Fruit fly (Drosophila melanogaster): ENCODE measurements around the gene CG13248.

CG13248 gene

DNA sequence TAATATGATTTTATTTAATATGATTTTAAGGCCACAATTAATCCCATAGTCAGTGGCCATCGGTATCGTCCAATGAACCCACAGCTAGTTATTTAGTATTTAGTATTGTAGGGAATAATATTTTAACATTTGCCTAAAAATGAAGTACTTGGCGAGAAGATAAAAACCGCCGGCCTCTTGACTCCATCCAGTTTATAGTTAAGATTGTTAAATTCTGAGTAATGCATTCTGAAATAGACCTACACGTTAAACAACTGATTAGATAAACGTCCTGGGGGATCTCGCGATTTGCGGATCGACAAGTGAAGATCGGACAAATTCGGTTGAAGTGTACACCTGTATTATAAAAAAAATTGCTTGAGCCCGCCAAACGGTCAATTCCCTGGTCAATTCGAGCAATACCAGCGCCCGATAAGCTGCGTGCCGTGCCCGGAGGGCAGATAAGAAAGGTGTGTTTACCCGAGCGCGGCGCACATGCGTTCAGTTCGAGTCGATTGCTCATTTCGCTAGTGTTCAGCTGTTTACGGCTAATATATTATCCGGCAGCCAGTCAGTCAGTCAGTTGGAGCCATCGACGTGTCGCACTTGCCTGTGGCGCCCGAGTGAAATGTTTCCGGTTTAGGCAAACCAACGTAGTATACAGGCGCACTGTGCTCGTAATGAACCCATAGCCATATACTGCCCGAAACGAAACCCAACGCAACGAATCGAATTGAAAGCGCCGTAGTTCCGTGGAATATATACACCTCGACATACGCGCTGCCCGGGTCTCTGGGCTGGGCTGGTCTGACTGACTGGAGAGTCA is 23.1 kb downstream of the CG13248 start:
- no peak for TF ChIP-seq ttk (optimal IDR thresholded peaks at IDR 0.05)
- TF ChIP-seq psq (optimal IDR thresholded peaks at IDR 0.05) = no peak

dm6 chr3L:20385969-20386370 is 24.4 kb downstream of the CG13248 start:
- TF ChIP-seq h (optimal IDR thresholded peaks at IDR 0.05) (no peak), ttk (optimal IDR thresholded peaks at IDR 0.05) (no peak), Sin3A (optimal IDR thresholded peaks at IDR 0.05) (no peak), Myc (optimal IDR thresholded peaks at IDR 0.05) (no peak), insv (optimal IDR thresholded peaks at IDR 0.05) (no peak), psq (optimal IDR thresholded peaks at IDR 0.05) (no peak)

DNA sequence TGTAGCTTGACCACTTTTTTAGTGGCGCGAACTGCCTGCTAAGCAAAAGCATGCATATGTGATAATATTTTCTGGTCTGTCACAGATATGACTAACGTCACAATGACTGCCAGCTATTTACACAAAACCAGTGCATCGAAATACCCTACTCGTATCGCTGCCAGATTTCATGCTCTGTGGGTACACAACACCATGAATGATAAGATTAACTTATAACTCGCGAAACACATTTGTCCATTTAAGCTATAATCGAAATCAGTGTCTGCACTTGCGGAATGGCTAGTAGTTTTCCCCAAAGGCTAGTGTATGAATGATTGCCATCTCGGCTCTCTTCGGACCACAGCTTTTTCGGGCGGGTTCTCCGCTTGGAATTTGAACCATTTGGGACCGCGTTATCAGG is 25.0 kb downstream of the CG13248 start:
- TF ChIP-seq h (optimal IDR thresholded peaks at IDR 0.05) (no peak), psq (optimal IDR thresholded peaks at IDR 0.05) (no peak), Myc (optimal IDR thresholded peaks at IDR 0.05) (no peak), insv (optimal IDR thresholded peaks at IDR 0.05) (no peak), ttk (optimal IDR thresholded peaks at IDR 0.05) (no peak), Sin3A (optimal IDR thresholded peaks at IDR 0.05) (no peak)

DNA sequence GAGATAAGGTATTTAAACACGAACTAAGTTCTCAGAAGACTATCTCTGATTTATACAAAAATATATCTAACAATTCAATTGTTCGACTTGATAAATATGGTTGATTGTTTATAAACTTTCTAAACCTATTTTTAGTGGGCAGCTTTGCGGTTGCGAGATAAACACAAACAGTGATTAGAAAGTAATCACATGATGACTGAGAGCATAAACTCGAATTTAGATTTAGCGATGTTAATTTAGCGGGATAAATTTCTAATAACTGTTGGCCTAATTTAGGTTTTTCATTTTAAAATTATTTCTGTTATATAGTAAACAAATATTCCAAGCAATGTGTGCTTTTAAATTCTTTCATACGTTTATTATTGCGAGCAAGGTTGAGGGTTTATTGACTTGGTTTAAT is 25.4 kb downstream of the CG13248 start:
- TF ChIP-seq psq (optimal IDR thresholded peaks at IDR 0.05) = no peak
- no peak for TF ChIP-seq Myc (optimal IDR thresholded peaks at IDR 0.05)

DNA sequence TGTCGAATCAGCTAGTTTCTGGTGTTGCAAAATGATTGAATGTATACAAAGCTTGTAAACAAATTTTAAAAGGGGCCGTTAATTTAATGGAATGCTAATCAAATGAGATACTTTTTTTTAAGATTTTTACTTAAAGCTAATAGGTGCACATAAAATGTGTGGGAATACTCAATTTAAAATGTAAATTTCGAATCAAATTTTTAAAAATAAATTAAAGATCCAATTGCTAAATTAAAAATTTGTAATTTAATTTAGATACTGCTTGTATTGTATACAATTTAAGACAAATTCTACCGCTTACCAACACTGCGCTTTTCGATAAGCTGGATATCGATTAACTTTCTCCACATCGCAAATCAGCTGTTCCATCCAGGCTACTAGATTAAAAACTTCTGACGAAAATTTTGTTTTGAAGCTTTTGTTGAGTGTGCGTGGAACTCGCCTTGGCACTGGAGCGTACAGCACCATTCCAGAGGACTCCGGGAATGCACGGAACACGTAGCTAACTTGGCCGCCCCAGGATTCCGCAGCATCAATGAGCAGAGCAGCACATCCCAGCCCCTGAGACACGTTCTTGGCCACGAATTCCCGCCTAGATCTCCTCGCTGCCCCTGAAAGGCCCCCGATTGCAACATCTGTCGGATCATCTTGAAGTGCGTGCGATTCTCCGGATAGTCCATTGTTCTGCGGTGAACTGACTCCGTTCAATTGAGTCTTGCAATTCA is 26.1 kb downstream of the CG13248 start, which contains the start of the genes CG5498 and fbl:
Gene CG5498 (minus strand): TSS at position 24 of the 725 bp plus-strand sequence.
Gene fbl (plus strand): TSS at position 344 of the 725 bp plus-strand sequence.
- TF ChIP-seq psq (optimal IDR thresholded peaks at IDR 0.05) = no peak
- no peak for TF ChIP-seq Myc (optimal IDR thresholded peaks at IDR 0.05)
- TF ChIP-seq Sin3A (optimal IDR thresholded peaks at IDR 0.05) = no peak
- no peak for TF ChIP-seq ttk (optimal IDR thresholded peaks at IDR 0.05)
- no peak for TF ChIP-seq h (optimal IDR thresholded peaks at IDR 0.05)
- no peak for TF ChIP-seq insv (optimal IDR thresholded peaks at IDR 0.05)

DNA sequence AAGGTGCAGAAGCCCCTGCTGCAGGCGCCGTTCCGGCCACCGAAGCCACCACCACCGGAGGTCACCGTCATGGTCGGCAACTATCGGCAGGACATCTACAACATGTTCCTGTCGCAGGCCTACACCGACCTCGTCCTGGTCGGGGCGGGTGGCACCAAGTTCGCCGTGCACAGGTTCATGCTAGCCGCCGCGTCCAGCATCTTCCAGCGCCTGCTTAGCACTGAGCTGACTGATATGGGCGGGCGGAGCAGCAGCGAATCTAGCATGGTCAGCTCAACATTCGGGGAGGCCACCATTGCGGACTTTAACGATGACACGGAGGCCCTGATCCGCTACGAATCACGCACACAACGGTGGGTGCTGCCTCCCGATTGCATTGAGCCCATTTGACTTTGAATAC is 30.9 kb downstream of the CG13248 start:
- TF ChIP-seq ttk (optimal IDR thresholded peaks at IDR 0.05) = no peak

DNA sequence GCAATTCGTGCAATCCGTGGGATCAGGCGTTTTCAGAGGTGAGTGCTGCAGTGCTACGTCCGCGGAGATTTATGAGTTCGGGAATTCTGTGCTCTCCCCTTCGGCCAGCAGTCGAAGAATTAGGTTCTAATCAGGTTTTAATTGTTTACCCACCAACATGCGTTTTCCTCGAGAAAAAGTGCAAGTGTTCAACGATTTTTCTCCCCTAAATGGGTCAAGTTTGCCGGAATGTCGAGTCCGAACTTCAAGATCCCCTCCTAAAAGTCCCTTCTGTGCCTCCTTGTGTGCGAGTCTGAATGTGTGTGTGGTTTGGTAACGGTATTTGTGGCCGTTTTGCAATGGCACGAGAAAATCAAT is 33.8 kb downstream of the CG13248 start:
- no peak for TF ChIP-seq ttk (optimal IDR thresholded peaks at IDR 0.05)
- no peak for TF ChIP-seq Sin3A (optimal IDR thresholded peaks at IDR 0.05)
- TF ChIP-seq Myc (optimal IDR thresholded peaks at IDR 0.05) = no peak
- TF ChIP-seq h (optimal IDR thresholded peaks at IDR 0.05) = no peak
- no peak for TF ChIP-seq insv (optimal IDR thresholded peaks at IDR 0.05)
- TF ChIP-seq psq (optimal IDR thresholded peaks at IDR 0.05) = no peak

- TF ChIP-seq psq (optimal IDR thresholded peaks at IDR 0.05) = no peak
Measured at dm6 chr3L:20375878-20376563, 34.3 kb downstream of the CG13248 start, which contains the start of the genes Ide and RhoBTB. Gene Ide (minus strand): TSS chr3L:20375896. Gene RhoBTB (plus strand): TSS chr3L:20376242.

DNA sequence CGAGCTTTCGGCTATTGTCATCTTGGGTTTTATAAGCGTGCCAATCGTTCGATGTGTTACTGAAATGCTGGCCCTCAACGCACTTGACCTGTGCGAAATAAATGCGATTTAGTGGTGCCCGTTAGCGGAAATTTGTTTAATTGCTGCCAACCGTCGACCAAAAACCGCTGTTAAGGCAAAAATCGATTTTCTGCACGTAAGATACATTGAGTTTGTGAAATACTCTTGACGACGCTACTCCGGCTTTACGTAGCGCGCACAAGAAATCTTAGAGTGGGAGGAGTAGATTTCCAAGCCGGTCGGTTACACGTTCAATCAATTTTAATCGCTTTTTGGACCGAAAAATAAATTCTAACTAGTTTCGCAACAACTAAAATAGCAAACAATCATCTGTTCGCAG is 34.9 kb downstream of the CG13248 start:
- TF ChIP-seq psq (optimal IDR thresholded peaks at IDR 0.05) (no peak), Myc (optimal IDR thresholded peaks at IDR 0.05) (no peak), insv (optimal IDR thresholded peaks at IDR 0.05) (no peak), Sin3A (optimal IDR thresholded peaks at IDR 0.05) (no peak), h (optimal IDR thresholded peaks at IDR 0.05) (no peak), ttk (optimal IDR thresholded peaks at IDR 0.05) (no peak)

DNA sequence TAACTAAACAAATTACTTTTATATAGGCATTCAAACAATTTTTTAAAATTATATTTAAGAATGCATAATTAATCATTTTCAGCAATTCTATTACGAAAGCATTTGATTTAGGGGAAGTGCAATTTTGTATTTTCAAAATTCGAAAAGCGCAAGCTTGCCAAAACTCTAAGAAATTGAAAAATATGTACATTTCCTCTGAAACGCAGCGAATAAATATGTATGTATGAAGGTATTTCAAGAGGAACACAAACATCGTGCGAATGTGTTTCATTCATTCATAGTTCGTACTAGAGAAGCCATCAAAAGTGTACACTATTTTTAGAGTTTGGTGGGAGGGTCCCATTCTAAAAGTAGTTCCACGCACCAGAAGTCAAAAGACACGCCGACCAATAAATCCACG is 40.4 kb downstream of the CG13248 start, which contains the start of gene CG13247:
Gene CG13247 (plus strand): TSS at position 301 of the 400 bp plus-strand sequence.
- no peak for TF ChIP-seq insv (optimal IDR thresholded peaks at IDR 0.05)
- no peak for TF ChIP-seq h (optimal IDR thresholded peaks at IDR 0.05)
- TF ChIP-seq Myc (optimal IDR thresholded peaks at IDR 0.05) = no peak
- TF ChIP-seq ttk (optimal IDR thresholded peaks at IDR 0.05) = no peak
- TF ChIP-seq Sin3A (optimal IDR thresholded peaks at IDR 0.05) = no peak
- TF ChIP-seq psq (optimal IDR thresholded peaks at IDR 0.05) = no peak

dm6 chr3L:20366674-20367372 is 43.5 kb downstream of the CG13248 start, which contains the start of the genes Toll-9 and in:
Gene Toll-9 (minus strand): TSS chr3L:20366724.
Gene in (plus strand): TSS chr3L:20367198.
- TF ChIP-seq ttk (optimal IDR thresholded peaks at IDR 0.05) (no peak), insv (optimal IDR thresholded peaks at IDR 0.05) (no peak), Myc (optimal IDR thresholded peaks at IDR 0.05) (no peak), h (optimal IDR thresholded peaks at IDR 0.05) (no peak), Sin3A (optimal IDR thresholded peaks at IDR 0.05) (no peak), psq (optimal IDR thresholded peaks at IDR 0.05) (no peak)

- TF ChIP-seq h (optimal IDR thresholded peaks at IDR 0.05) (no peak), ttk (optimal IDR thresholded peaks at IDR 0.05) (no peak), Sin3A (optimal IDR thresholded peaks at IDR 0.05) (no peak), Myc (optimal IDR thresholded peaks at IDR 0.05) (no peak), insv (optimal IDR thresholded peaks at IDR 0.05) (no peak), psq (optimal IDR thresholded peaks at IDR 0.05) (no peak)
Measured at dm6 chr3L:20366074-20366473, 44.3 kb downstream of the CG13248 start.
